Worm (Caenorhabditis elegans): ENCODE measurements around the gene R07B7.2.

R07B7.2 gene

ce11 chrV:12070419-12070818 is 10.9 kb upstream of the R07B7.2 start, which contains the start of gene kmo-1:
kmo-1 (minus strand) TSS chrV:12070519.
- no peak for TF ChIP-seq lin-15B (tag; optimal IDR thresholded peaks at IDR 0.05)
- TF ChIP-seq mml-1 (tag; optimal IDR thresholded peaks at IDR 0.05): no peak
- TF ChIP-seq nhr-77 (tag; optimal IDR thresholded peaks at IDR 0.05): no peak
- no peak for TF ChIP-seq sea-2 (GFP tag; optimal IDR thresholded peaks at IDR 0.05)
- no peak for TF ChIP-seq nhr-76 (tag; optimal IDR thresholded peaks at IDR 0.05)
- no peak for TF ChIP-seq mdl-1 (tag; optimal IDR thresholded peaks at IDR 0.05)
- TF ChIP-seq nhr-11 (tag; optimal IDR thresholded peaks at IDR 0.05): no peak
- no peak for TF ChIP-seq ztf-4 (tag; optimal IDR thresholded peaks at IDR 0.05)
- TF ChIP-seq egl-5 (tag; optimal IDR thresholded peaks at IDR 0.05): no peak
- TF ChIP-seq nhr-23 (tag; optimal IDR thresholded peaks at IDR 0.05): no peak
- TF ChIP-seq zag-1 (tag; optimal IDR thresholded peaks at IDR 0.05): no peak
- no peak for TF ChIP-seq tbx-2 (tag; optimal IDR thresholded peaks at IDR 0.05)
- TF ChIP-seq hmg-11 (tag; optimal IDR thresholded peaks at IDR 0.05): no peak
- TF ChIP-seq aly-2 (tag; optimal IDR thresholded peaks at IDR 0.05): no peak
- no peak for TF ChIP-seq ceh-9 (tag; optimal IDR thresholded peaks at IDR 0.05)

ce11 chrV:12068437-12068836 is 8.9 kb upstream of the R07B7.2 start, which contains the start of gene kmo-2:
kmo-2 (minus strand) TSS chrV:12068537.
- TF ChIP-seq elt-1 (tag; optimal IDR thresholded peaks at IDR 0.05) (no peak), elt-3 (tag; optimal IDR thresholded peaks at IDR 0.05) (no peak), pqm-1 (tag; optimal IDR thresholded peaks at IDR 0.05) (no peak), ztf-11 (tag; optimal IDR thresholded peaks at IDR 0.05) (no peak), nhr-237 (tag; optimal IDR thresholded peaks at IDR 0.05) (no peak), lin-39 (tag; optimal IDR thresholded peaks at IDR 0.05) (no peak), nhr-12 (tag; optimal IDR thresholded peaks at IDR 0.05) (no peak)

ce11 chrV:12065859-12066258 is 6.3 kb upstream of the R07B7.2 start:
- TF ChIP-seq lin-15B (tag; optimal IDR thresholded peaks at IDR 0.05) (peak; percentile 5), ZK546.5 (tag; optimal IDR thresholded peaks at IDR 0.05) (no peak), nfya-1 (tag; optimal IDR thresholded peaks at IDR 0.05; ENCODE audit: insufficient read depth) (peak; percentile 5)

ce11 chrV:12065369-12065768 is 5.8 kb upstream of the R07B7.2 start, which contains the start of gene pqn-53:
pqn-53 (minus strand) TSS chrV:12065391.
- TF ChIP-seq mdl-1 (tag; optimal IDR thresholded peaks at IDR 0.05): no peak
- TF ChIP-seq elt-2 (tag; optimal IDR thresholded peaks at IDR 0.05): peak; percentile 7
- no peak for TF ChIP-seq sea-2 (GFP tag; optimal IDR thresholded peaks at IDR 0.05)
- peak; percentile 22 for TF ChIP-seq pha-4 (tag; optimal IDR thresholded peaks at IDR 0.05)
- TF ChIP-seq nhr-25 (tag; optimal IDR thresholded peaks at IDR 0.05): peak; percentile 29
- peak; percentile 37 for TF ChIP-seq snpc-4 (tag; optimal IDR thresholded peaks at IDR 0.05)
- peak; percentile 28 for TF ChIP-seq ama-1 (optimal IDR thresholded peaks at IDR 0.05)
- TF ChIP-seq ceh-28 (tag; optimal IDR thresholded peaks at IDR 0.05): peak; percentile 63
- TF ChIP-seq nfya-1 (tag; optimal IDR thresholded peaks at IDR 0.05; ENCODE audit: insufficient read depth): peak; percentile 46
- TF ChIP-seq lin-39 (tag; optimal IDR thresholded peaks at IDR 0.05): peak; percentile 31

- peak; percentile 10 for TF ChIP-seq pha-4 (tag; optimal IDR thresholded peaks at IDR 0.05)
- TF ChIP-seq aly-2 (tag; optimal IDR thresholded peaks at IDR 0.05): no peak
- no peak for TF ChIP-seq mml-1 (tag; optimal IDR thresholded peaks at IDR 0.05)
- peak; percentile 85 for TF ChIP-seq ama-1 (optimal IDR thresholded peaks at IDR 0.05)
- TF ChIP-seq elt-3 (tag; optimal IDR thresholded peaks at IDR 0.05): no peak
- TF ChIP-seq nhr-28 (tag; optimal IDR thresholded peaks at IDR 0.05): no peak
- peak; percentile 4 for TF ChIP-seq nhr-25 (tag; optimal IDR thresholded peaks at IDR 0.05)
- no peak for TF ChIP-seq nhr-237 (tag; optimal IDR thresholded peaks at IDR 0.05)
- peak; percentile 9 for TF ChIP-seq elt-2 (tag; optimal IDR thresholded peaks at IDR 0.05)
- TF ChIP-seq fos-1 (tag; optimal IDR thresholded peaks at IDR 0.05): no peak
- TF ChIP-seq fkh-10 (GFP tag; optimal IDR thresholded peaks at IDR 0.05): no peak
Observed at ce11 chrV:12063036-12063435, 3.5 kb upstream of the R07B7.2 start, which contains the start of gene clh-6. clh-6 (minus strand) TSS chrV:12063368.

ce11 chrV:12053598-12053997 is 6.0 kb downstream of the R07B7.2 start, which contains the start of gene F10C2.7:
F10C2.7 (plus strand) TSS chrV:12053898.
- TF ChIP-seq aly-2 (tag; optimal IDR thresholded peaks at IDR 0.05) (no peak), elt-1 (tag; optimal IDR thresholded peaks at IDR 0.05) (no peak), fkh-10 (GFP tag; optimal IDR thresholded peaks at IDR 0.05) (no peak), nhr-77 (tag; optimal IDR thresholded peaks at IDR 0.05) (no peak), daf-12 (tag; optimal IDR thresholded peaks at IDR 0.05) (no peak), ztf-11 (tag; optimal IDR thresholded peaks at IDR 0.05) (no peak), ceh-9 (tag; optimal IDR thresholded peaks at IDR 0.05) (no peak), nhr-43 (tag; optimal IDR thresholded peaks at IDR 0.05; ENCODE audit: poor library complexity, severe bottlenecking) (no peak), nhr-28 (tag; optimal IDR thresholded peaks at IDR 0.05) (no peak), hmg-11 (tag; optimal IDR thresholded peaks at IDR 0.05) (no peak), jun-1 (tag; optimal IDR thresholded peaks at IDR 0.05) (no peak), elt-2 (tag; optimal IDR thresholded peaks at IDR 0.05) (no peak), eor-1 (tag; optimal IDR thresholded peaks at IDR 0.05) (no peak), fos-1 (tag; optimal IDR thresholded peaks at IDR 0.05) (no peak), lin-15B (tag; optimal IDR thresholded peaks at IDR 0.05) (no peak)

All from whole organism, L3 larva.